Worm (Caenorhabditis elegans) whole organism, young adult: ENCODE measurements around the gene pigq-1.

Source experiments
- C17E4.6 ChIP-seq: fragments of 200-800 bp; sonication (Bioruptor generic); IDR thresholded peaks from 2 replicates; pipeline ENCODE4 v1.3.6; 2022; ENCODE audit warnings: missing genetic modification reagents, missing genetic modification characterization, missing compliant biosample characterization
- F23B12.7 ChIP-seq: sonication (generic microtip); optimal IDR thresholded peaks from 2 replicates; lab custom pipeline; 2017; ENCODE audit warnings: missing genetic modification characterization, mild to moderate bottlenecking, missing compliant biosample characterization, antibody characterized with exemption, moderate library complexity; ENCODE audit not compliant: insufficient read depth
- F49E8.2 ChIP-seq: sonication (generic microtip); optimal IDR thresholded peaks from 3 replicates; lab custom pipeline; 2017; ENCODE audit warnings: missing genetic modification characterization, mild to moderate bottlenecking, missing compliant biosample characterization, antibody characterized with exemption, moderate library complexity; ENCODE audit not compliant: insufficient read depth
- F52B5.7 ChIP-seq: sonication (generic microtip); optimal IDR thresholded peaks from 2 replicates; lab custom pipeline; 2016; ENCODE audit warnings: mild to moderate bottlenecking, missing genetic modification characterization, missing compliant biosample characterization
- F57A8.1 ChIP-seq: fragments of 200-800 bp; sonication (Bioruptor generic); optimal IDR thresholded peaks from 2 replicates; lab custom pipeline; 2018; ENCODE audit warnings: mild to moderate bottlenecking, missing genetic modification characterization, moderate library complexity, missing compliant biosample characterization
- T07F8.4 ChIP-seq: sonication (generic microtip); optimal IDR thresholded peaks from 2 replicates; lab custom pipeline; 2016; ENCODE audit warnings: mild to moderate bottlenecking, missing genetic modification characterization, moderate library complexity, missing compliant biosample characterization
- T26A5.8 ChIP-seq: sonication (generic microtip); optimal IDR thresholded peaks from 2 replicates; lab custom pipeline; 2016; ENCODE audit warnings: missing genetic modification characterization, missing compliant biosample characterization
- Y56A3A.18 ChIP-seq: fragments of 200-800 bp; sonication (Bioruptor generic); IDR thresholded peaks from 2 replicates; pipeline ENCODE4 v1.3.6; 2022; ENCODE audit warnings: missing genetic modification reagents, missing genetic modification characterization, missing compliant biosample characterization
- Y67H2A.10 ChIP-seq: fragments of 200-800 bp; sonication (Bioruptor generic); conservative IDR thresholded peaks from 2 replicates; pipeline ENCODE4 v1.3.6; 2022; ENCODE audit warnings: missing genetic modification reagents, missing genetic modification characterization, missing compliant biosample characterization
- attf-3 ChIP-seq: fragments of 200-800 bp; sonication (Bioruptor generic); conservative IDR thresholded peaks from 2 replicates; pipeline ENCODE4 v1.3.6; 2022; ENCODE audit warnings: missing genetic modification reagents, missing genetic modification characterization, missing compliant biosample characterization
- attf-6 ChIP-seq: fragments of 200-800 bp; sonication (Bioruptor generic); IDR thresholded peaks from 2 replicates; pipeline ENCODE4 v1.3.6; 2022; ENCODE audit warnings: missing genetic modification reagents, missing genetic modification characterization, missing compliant biosample characterization
- bed-2 ChIP-seq: fragments of 200-800 bp; sonication (Bioruptor generic); IDR thresholded peaks from 2 replicates; pipeline ENCODE4 v1.3.6; 2022; ENCODE audit warnings: missing genetic modification reagents, missing genetic modification characterization, missing compliant biosample characterization
- cebp-1 ChIP-seq, 2 experiments: fragments of 200-800 bp in 1 of 2; sonication (Bioruptor generic) in 1 of 2; sonication (generic microtip) in 1 of 2; IDR thresholded peaks in 1 of 2; optimal IDR thresholded peaks in 1 of 2; 2 replicates each; pipeline versions ENCODE4 v1.3.6 to Lab custom; 2017 to 2022; ENCODE audit warnings: missing compliant biosample characterization in 2 of 2, missing genetic modification characterization in 2 of 2, mild to moderate bottlenecking in 1 of 2, missing genetic modification reagents in 1 of 2, moderate library complexity in 1 of 2
- cebp-2 ChIP-seq: fragments of 200-800 bp; sonication (Bioruptor generic); IDR thresholded peaks from 2 replicates; pipeline ENCODE4 v1.3.6; 2022; ENCODE audit warnings: missing genetic modification characterization, missing compliant biosample characterization
- dpl-1 ChIP-seq: fragments of 150-350 bp; optimal IDR thresholded peaks from 2 replicates; lab custom pipeline; 2014; ENCODE audit warnings: missing biosample characterization, missing genetic modification reagents, missing genetic modification characterization
- fkh-3 ChIP-seq: sonication (generic microtip); optimal IDR thresholded peaks from 2 replicates; lab custom pipeline; 2016; ENCODE audit warnings: mild to moderate bottlenecking, missing genetic modification characterization, missing compliant biosample characterization
- him-1 ChIP-seq: sonication (generic microtip); optimal IDR thresholded peaks from 2 replicates; lab custom pipeline; 2016; ENCODE audit warnings: missing genotype, missing genetic modification reagents, missing genetic modification characterization, missing compliant biosample characterization
- hlh-26 ChIP-seq: fragments of 200-800 bp; sonication (Bioruptor generic); conservative IDR thresholded peaks from 2 replicates; pipeline ENCODE4 v1.3.6; 2022; ENCODE audit warnings: missing genetic modification reagents, missing genetic modification characterization, missing compliant biosample characterization
- hmg-1.2 ChIP-seq: fragments of 200-800 bp; sonication (Bioruptor generic); IDR thresholded peaks from 2 replicates; pipeline ENCODE4 v1.3.6; 2022; ENCODE audit warnings: missing genetic modification reagents, missing genetic modification characterization, missing compliant biosample characterization
- hsf-1 ChIP-seq: fragments of 200-800 bp; sonication (Bioruptor generic); IDR thresholded peaks from 2 replicates; pipeline ENCODE4 v1.3.6; 2022; ENCODE audit warnings: missing genetic modification reagents, missing genetic modification characterization, missing compliant biosample characterization
- lag-1 ChIP-seq: fragments of 200-800 bp; sonication (Bioruptor generic); IDR thresholded peaks from 2 replicates; pipeline ENCODE4 v1.3.6; 2022; ENCODE audit warnings: missing genetic modification reagents, missing genetic modification characterization, missing compliant biosample characterization
- let-526 ChIP-seq: fragments of 200-800 bp; sonication (Bioruptor generic); IDR thresholded peaks from 2 replicates; pipeline ENCODE4 v1.3.6; 2022; ENCODE audit warnings: missing genetic modification reagents, missing genetic modification characterization, missing compliant biosample characterization
- let-607 ChIP-seq, 2 experiments: fragments of 200-800 bp in 1 of 2; sonication (Bioruptor generic) in 1 of 2; sonication (generic microtip) in 1 of 2; optimal IDR thresholded peaks; 2 replicates each; lab custom pipeline; 2016 to 2018; ENCODE audit warnings: mild to moderate bottlenecking in 2 of 2, missing compliant biosample characterization in 2 of 2, missing genetic modification characterization in 2 of 2, moderate library complexity in 2 of 2, missing genotype in 1 of 2
- lin-26 ChIP-seq: fragments of 200-800 bp; sonication (Bioruptor generic); IDR thresholded peaks from 2 replicates; pipeline ENCODE4 v1.3.6; 2022; ENCODE audit warnings: missing genetic modification reagents, missing genetic modification characterization, missing compliant biosample characterization
- lin-35 ChIP-seq, 3 experiments: fragments of 150-350 bp in 2 of 3; sonication (generic microtip) in 1 of 3; optimal IDR thresholded peaks; 2 replicates each; lab custom pipeline; 2014 to 2018; ENCODE audit warnings: missing biosample characterization in 3 of 3, missing genetic modification characterization in 3 of 3, missing genetic modification reagents in 3 of 3
- lir-1 ChIP-seq: fragments of 200-800 bp; sonication (Bioruptor generic); conservative IDR thresholded peaks from 2 replicates; pipeline ENCODE4 v1.3.6; 2022; ENCODE audit warnings: missing genetic modification reagents, missing genetic modification characterization, missing compliant biosample characterization
- madf-3 ChIP-seq: fragments of 200-800 bp; sonication (Bioruptor generic); IDR thresholded peaks from 2 replicates; pipeline ENCODE4 v1.3.6; 2022; ENCODE audit warnings: missing genetic modification reagents, missing genetic modification characterization, missing compliant biosample characterization
- mxl-1 ChIP-seq: sonication (generic microtip); optimal IDR thresholded peaks from 2 replicates; lab custom pipeline; 2016; ENCODE audit warnings: missing genetic modification characterization, missing compliant biosample characterization
- nhr-80 ChIP-seq: sonication (generic microtip); optimal IDR thresholded peaks from 2 replicates; lab custom pipeline; 2016; ENCODE audit warnings: missing genetic modification characterization, missing compliant biosample characterization
- nhr-90 ChIP-seq: sonication (generic microtip); optimal IDR thresholded peaks from 2 replicates; lab custom pipeline; 2016; ENCODE audit warnings: missing genotype, mild to moderate bottlenecking, missing genetic modification characterization, missing compliant biosample characterization
- rec-8 ChIP-seq, 2 experiments: sonication (generic microtip); optimal IDR thresholded peaks; 2 replicates each; lab custom pipeline; 2016; ENCODE audit warnings: mild to moderate bottlenecking in 2 of 2, missing genetic modification characterization in 2 of 2, missing genetic modification reagents in 2 of 2, missing genotype in 2 of 2, missing biosample characterization in 1 of 2, missing compliant biosample characterization in 1 of 2, moderate library complexity in 1 of 2
- rpc-1 ChIP-seq, 2 experiments: fragments of 150-350 bp in 1 of 2; sonication (generic microtip) in 1 of 2; optimal IDR thresholded peaks; 2 replicates each; lab custom pipeline; 2014 to 2018; ENCODE audit warnings: missing biosample characterization in 1 of 2, missing genetic modification characterization in 1 of 2, missing genetic modification reagents in 1 of 2, missing genotype in 1 of 2
- tbp1 ChIP-seq: fragments of 200-800 bp; sonication (Bioruptor generic); optimal IDR thresholded peaks from 2 replicates; lab custom pipeline; 2018; ENCODE audit warnings: mild to moderate bottlenecking, missing genetic modification characterization, missing compliant biosample characterization
- zim-3 ChIP-seq: sonication (generic microtip); optimal IDR thresholded peaks from 2 replicates; lab custom pipeline; 2017; ENCODE audit warnings: mild to moderate bottlenecking, missing genetic modification characterization, moderate library complexity, missing compliant biosample characterization
- ztf-25 ChIP-seq: fragments of 200-800 bp; sonication (Bioruptor generic); IDR thresholded peaks from 2 replicates; pipeline ENCODE4 v1.3.6; 2022; ENCODE audit warnings: missing genetic modification reagents, missing genetic modification characterization, missing compliant biosample characterization
- ztf-26 ChIP-seq: sonication (generic microtip); optimal IDR thresholded peaks from 2 replicates; lab custom pipeline; 2017; ENCODE audit warnings: missing genetic modification characterization, missing compliant biosample characterization

The pigq-1 gene

DNA sequence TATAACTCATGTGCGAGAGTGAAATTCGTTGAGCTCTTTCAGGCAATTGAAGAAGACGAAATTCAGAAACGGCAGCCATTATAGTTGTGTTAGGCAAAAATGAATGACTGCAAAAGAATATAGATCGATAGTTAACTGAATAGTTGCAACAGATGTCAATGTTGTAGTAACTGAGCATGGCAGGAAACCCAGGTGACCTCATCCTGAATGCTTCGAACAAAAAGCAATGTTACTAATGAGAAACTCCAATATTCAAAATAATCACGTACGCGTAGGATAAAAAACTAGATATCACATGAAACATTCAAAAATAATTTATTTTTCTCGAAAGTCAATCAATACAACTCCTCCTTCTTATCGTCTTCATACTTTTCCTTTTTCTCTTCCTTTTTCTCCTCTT, 15.4 kb upstream of the pigq-1 start, which contains the start of gene fbxb-9:
Gene fbxb-9, minus strand, starts transcription at position 101 of the 400 bp plus-strand sequence.
- TF ChIP-seq lag-1 (GFP tag; lab: Robert Waterston, UW): no peak
- no peak for TF ChIP-seq let-607 (tag; optimal IDR thresholded peaks at IDR 0.05; lab: Kevin White, UChicago)
- TF ChIP-seq F52B5.7 (tag; lab: Kevin White, UChicago): no peak
- no peak for TF ChIP-seq T26A5.8 (tag; lab: Kevin White, UChicago)
- no peak for TF ChIP-seq attf-3 (GFP tag; lab: Robert Waterston, UW)
- no peak for TF ChIP-seq rpc-1 (optimal IDR thresholded peaks at IDR 0.05; lab: Kevin White, UChicago)
- TF ChIP-seq rpc-1 (tag; optimal IDR thresholded peaks at IDR 0.05; lab: Kevin White, UChicago): no peak
- TF ChIP-seq hmg-1.2 (GFP tag; lab: Robert Waterston, UW): no peak
- TF ChIP-seq cebp-2 (GFP tag; lab: Robert Waterston, UW): no peak
- no peak for TF ChIP-seq cebp-1 (GFP tag; IDR thresholded peaks at IDR 0.05; lab: Robert Waterston, UW)
- TF ChIP-seq cebp-1 (tag; optimal IDR thresholded peaks at IDR 0.05; lab: Kevin White, UChicago): no peak
- TF ChIP-seq lir-1 (GFP tag; lab: Robert Waterston, UW): no peak
- TF ChIP-seq let-526 (GFP tag; lab: Robert Waterston, UW): no peak
- TF ChIP-seq mxl-1 (tag; lab: Kevin White, UChicago): no peak
- TF ChIP-seq fkh-3 (tag; lab: Kevin White, UChicago): no peak
- no peak for TF ChIP-seq Y56A3A.18 (GFP tag; lab: Robert Waterston, UW)
- no peak for TF ChIP-seq rec-8 (tag; optimal IDR thresholded peaks at IDR 0.05; lab: Kevin White, UChicago)

DNA sequence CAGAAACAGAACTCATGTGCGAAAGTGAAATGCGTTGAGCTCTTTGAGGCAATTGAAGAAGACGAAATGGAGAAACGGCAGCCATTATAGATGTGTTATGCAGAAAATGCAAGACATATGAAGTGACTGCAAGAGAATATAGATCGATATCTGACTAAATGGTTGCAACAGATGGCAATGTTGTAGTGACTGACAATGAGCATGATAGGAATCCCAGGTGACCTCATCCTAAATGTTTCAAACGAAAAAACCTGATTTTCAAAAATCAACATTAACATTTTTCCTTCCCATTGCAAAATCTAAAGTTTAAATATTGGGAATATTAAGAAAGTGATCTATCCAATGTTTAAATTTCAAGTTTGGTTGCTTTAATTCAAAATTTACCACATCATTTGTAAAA, 13.7 kb upstream of the pigq-1 start, which contains the start of gene C08F8.15:
Gene C08F8.15, minus strand, starts transcription at position 101 of the 400 bp plus-strand sequence.
- TF ChIP-seq F57A8.1 (GFP tag; lab: Kevin White, UChicago): no peak
- no peak for TF ChIP-seq nhr-90 (tag; lab: Kevin White, UChicago)
- TF ChIP-seq Y67H2A.10: no peak
- TF ChIP-seq Y56A3A.18 (GFP tag; lab: Robert Waterston, UW): no peak
- no peak for TF ChIP-seq C17E4.6 (GFP tag; lab: Robert Waterston, UW)
- no peak for TF ChIP-seq lin-35 (GFP tag; optimal IDR thresholded peaks at IDR 0.05; lab: Kevin White, UChicago)
- TF ChIP-seq zim-3: no peak
- no peak for TF ChIP-seq hmg-1.2 (GFP tag; lab: Robert Waterston, UW)
- TF ChIP-seq ztf-25 (GFP tag; lab: Robert Waterston, UW): no peak
- no peak for TF ChIP-seq hlh-26 (GFP tag; lab: Robert Waterston, UW)
- TF ChIP-seq nhr-80 (tag; lab: Kevin White, UChicago): no peak
- no peak for TF ChIP-seq T26A5.8 (tag; lab: Kevin White, UChicago)
- TF ChIP-seq rec-8 (tag; optimal IDR thresholded peaks at IDR 0.05; lab: Kevin White, UChicago): no peak

ce11 chrIV:11159886-11160285, 12.8 kb upstream of the pigq-1 start, which contains the start of gene mboa-4:
Gene mboa-4 (minus strand): TSS chrIV:11159986.
- TF ChIP-seq Y67H2A.10: no peak
- no peak for TF ChIP-seq lin-26 (GFP tag; lab: Robert Waterston, UW)
- no peak for TF ChIP-seq rpc-1 (optimal IDR thresholded peaks at IDR 0.05; lab: Kevin White, UChicago)
- no peak for TF ChIP-seq rpc-1 (tag; optimal IDR thresholded peaks at IDR 0.05; lab: Kevin White, UChicago)
- TF ChIP-seq ztf-26 (tag; lab: Kevin White, UChicago): no peak
- no peak for TF ChIP-seq nhr-80 (tag; lab: Kevin White, UChicago)
- no peak for TF ChIP-seq rec-8 (tag; optimal IDR thresholded peaks at IDR 0.05; lab: Kevin White, UChicago)
- no peak for TF ChIP-seq dpl-1 (GFP tag; lab: Kevin White, UChicago)
- no peak for TF ChIP-seq attf-6 (GFP tag; lab: Robert Waterston, UW)
- TF ChIP-seq tbp1: no peak
- no peak for TF ChIP-seq lag-1 (GFP tag; lab: Robert Waterston, UW)

DNA sequence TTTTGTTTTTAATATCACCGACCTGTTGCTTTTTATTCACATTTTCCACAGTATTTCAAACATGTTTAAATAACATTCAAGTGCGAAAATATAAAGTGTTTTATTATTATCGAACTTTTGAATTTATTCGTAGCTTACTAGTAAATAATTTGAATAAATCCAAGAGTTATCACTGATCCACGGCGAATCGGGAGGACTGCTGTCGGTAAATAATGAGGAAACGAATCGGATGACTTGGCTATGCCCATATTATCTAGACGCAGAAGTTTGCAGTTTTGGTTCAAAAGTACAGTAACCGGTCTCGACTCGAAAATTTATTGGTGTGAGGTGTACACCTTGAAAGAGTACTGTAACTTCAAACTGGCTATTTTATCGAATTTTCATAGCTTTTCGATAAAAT, 9.5 kb upstream of the pigq-1 start:
- TF ChIP-seq F52B5.7 (tag; lab: Kevin White, UChicago): no peak
- 0 out of 2 replicates have a peak, but pooled peaks have one; percentile 53 for TF ChIP-seq madf-3 (GFP tag; lab: Robert Waterston, UW)
- TF ChIP-seq hsf-1 (GFP tag; lab: Robert Waterston, UW): 0 out of 2 replicates have a peak, but pooled peaks have one; percentile 62
- no peak for TF ChIP-seq T07F8.4 (tag; lab: Kevin White, UChicago)
- TF ChIP-seq F23B12.7 (tag; lab: Kevin White, UChicago): no peak
- TF ChIP-seq bed-2 (GFP tag; lab: Robert Waterston, UW): no peak
- TF ChIP-seq dpl-1 (GFP tag; lab: Kevin White, UChicago): no peak
- peak; percentile 5 for TF ChIP-seq F49E8.2 (tag; lab: Kevin White, UChicago)
- no peak for TF ChIP-seq him-1 (tag; lab: Kevin White, UChicago)
- TF ChIP-seq, all 124 proteins: peak for 3
